Fruit fly (Drosophila melanogaster) whole organism, embryonic: Measurements from ENCODE around the gene lectin-29Ca.
A peak's percentile ranks its signal among the peaks of the same experiment; 100 is the strongest.

Source experiments
- BEAF-32 ChIP-seq: fragments of 200-800 bp; sonication (Bioruptor generic); optimal IDR thresholded peaks from 3 replicates; lab custom pipeline; 2017; ENCODE audit warnings: missing biosample characterization, missing genetic modification characterization, mild to moderate bottlenecking, moderate library complexity, missing genetic modification reagents
- CG10267 ChIP-seq: fragments of 200-800 bp; sonication (Bioruptor generic); optimal IDR thresholded peaks from 2 replicates; lab custom pipeline; 2018; ENCODE audit warnings: missing biosample characterization, mild to moderate bottlenecking, missing genetic modification characterization, moderate library complexity
- CG11560 ChIP-seq: fragments of 200-800 bp; sonication (Bioruptor generic); IDR thresholded peaks from 3 replicates; pipeline ENCODE4 v1.3.6; 2022; ENCODE audit warnings: missing biosample characterization, missing genetic modification characterization
- CG12659 ChIP-seq: fragments of 200-800 bp; sonication (Bioruptor generic); optimal IDR thresholded peaks from 3 replicates; lab custom pipeline; 2017; ENCODE audit warnings: mild to moderate bottlenecking, missing biosample characterization, missing genetic modification reagents, missing genetic modification characterization
- CG13287 ChIP-seq: fragments of 200-800 bp; sonication (Bioruptor generic); IDR thresholded peaks from 2 replicates; pipeline ENCODE4 v1.3.6; 2022; ENCODE audit warnings: missing biosample characterization, missing genetic modification characterization; ENCODE audit not compliant: partially characterized antibody
- CG14710 ChIP-seq: fragments of 200-800 bp; sonication (Bioruptor generic); optimal IDR thresholded peaks from 3 replicates; lab custom pipeline; 2019; ENCODE audit warnings: missing biosample characterization, mild to moderate bottlenecking, missing genetic modification characterization, moderate library complexity
- CG1529 ChIP-seq: fragments of 200-800 bp; sonication (Bioruptor generic); optimal IDR thresholded peaks from 3 replicates; lab custom pipeline; 2018; ENCODE audit warnings: missing biosample characterization, missing genetic modification characterization
- CG17361 ChIP-seq: fragments of 200-800 bp; sonication (Bioruptor generic); IDR thresholded peaks from 3 replicates; pipeline ENCODE4 v1.3.6; 2022; ENCODE audit warnings: missing biosample characterization, missing genetic modification characterization
- CG17385 ChIP-seq: fragments of 200-800 bp; sonication (Bioruptor generic); optimal IDR thresholded peaks from 3 replicates; lab custom pipeline; 2018; ENCODE audit warnings: missing biosample characterization, mild to moderate bottlenecking, missing genetic modification characterization
- CG34376 ChIP-seq: fragments of 200-800 bp; sonication (Bioruptor generic); optimal IDR thresholded peaks from 2 replicates; lab custom pipeline; 2018; ENCODE audit warnings: missing biosample characterization, mild to moderate bottlenecking, missing genetic modification characterization
- CG5180 ChIP-seq: fragments of 200-800 bp; sonication (Bioruptor generic); optimal IDR thresholded peaks from 3 replicates; lab custom pipeline; 2017; ENCODE audit warnings: missing biosample characterization, missing genetic modification characterization, mild to moderate bottlenecking, moderate library complexity, missing genetic modification reagents
- CG6175 ChIP-seq: fragments of 200-800 bp; sonication (Bioruptor generic); IDR thresholded peaks from 3 replicates; pipeline ENCODE4 v1.3.6; 2022; ENCODE audit warnings: missing biosample characterization, missing genetic modification characterization
- CG9797 ChIP-seq: fragments of 200-800 bp; sonication (Bioruptor generic); optimal IDR thresholded peaks from 3 replicates; lab custom pipeline; 2018; ENCODE audit warnings: missing biosample characterization, mild to moderate bottlenecking, missing genetic modification characterization
- Dll ChIP-seq: fragments of 200-800 bp; sonication (Bioruptor generic); IDR thresholded peaks from 4 replicates; pipeline ENCODE4 v1.3.6; 2022; ENCODE audit warnings: missing biosample characterization, missing genetic modification characterization; ENCODE audit not compliant: partially characterized antibody
- Dp ChIP-seq: fragments of 200-800 bp; sonication (Bioruptor generic); optimal IDR thresholded peaks from 2 replicates; lab custom pipeline; 2018; ENCODE audit warnings: missing biosample characterization, mild to moderate bottlenecking, missing genetic modification characterization, moderate library complexity
- Dref ChIP-seq: fragments of 200-800 bp; sonication (Bioruptor generic); IDR thresholded peaks from 2 replicates; pipeline ENCODE4 v1.3.6; 2022; ENCODE audit warnings: missing biosample characterization, missing genetic modification characterization
- E2f2 ChIP-seq: fragments of 200-800 bp; sonication (Bioruptor generic); IDR thresholded peaks from 2 replicates; pipeline ENCODE4 v1.3.6; 2022; ENCODE audit warnings: missing biosample characterization, missing genetic modification characterization
- HLH4C ChIP-seq: fragments of 200-800 bp; sonication (Bioruptor generic); IDR thresholded peaks from 3 replicates; pipeline ENCODE4 v1.3.6; 2022; ENCODE audit warnings: missing biosample characterization, missing genetic modification characterization; ENCODE audit not compliant: partially characterized antibody
- Hsf ChIP-seq: fragments of 200-800 bp; sonication (Bioruptor generic); optimal IDR thresholded peaks from 3 replicates; lab custom pipeline; 2016; ENCODE audit warnings: missing biosample characterization, missing genetic modification characterization
- MBD-R2 ChIP-seq: fragments of 200-800 bp; sonication (Bioruptor generic); IDR thresholded peaks from 2 replicates; pipeline ENCODE4 v1.3.6; 2022; ENCODE audit warnings: missing biosample characterization, missing genetic modification characterization
- Neu2 ChIP-seq: fragments of 200-800 bp; sonication (Bioruptor generic); optimal IDR thresholded peaks from 3 replicates; lab custom pipeline; 2016; ENCODE audit warnings: missing biosample characterization, missing genetic modification characterization, borderline replicate concordance
- Rx ChIP-seq: fragments of 200-800 bp; sonication (Bioruptor generic); IDR thresholded peaks from 2 replicates; pipeline ENCODE4 v1.3.6; 2022; ENCODE audit warnings: missing biosample characterization, missing genetic modification characterization
- Scr ChIP-seq: fragments of 200-800 bp; sonication (Bioruptor generic); IDR thresholded peaks from 2 replicates; pipeline ENCODE4 v1.3.6; 2022; ENCODE audit warnings: missing biosample characterization, missing genetic modification characterization; ENCODE audit not compliant: partially characterized antibody
- Sox100B ChIP-seq: fragments of 200-800 bp; sonication (Bioruptor generic); optimal IDR thresholded peaks from 3 replicates; lab custom pipeline; 2018; ENCODE audit warnings: missing biosample characterization, mild to moderate bottlenecking, missing genetic modification characterization
- Taf1 ChIP-seq: fragments of 200-800 bp; sonication (Bioruptor generic); IDR thresholded peaks from 2 replicates; pipeline ENCODE4 v1.3.6; 2022; ENCODE audit warnings: missing biosample characterization, missing genetic modification characterization
- Trl ChIP-seq, 3 experiments: fragments of >200 bp in 2 of 3; fragments of 200-800 bp in 1 of 3; sonication (Bioruptor generic) in 1 of 3; optimal IDR thresholded peaks; 2 replicates in 1 of 3; 3 replicates in 2 of 3; lab custom pipeline; 2016 to 2017; ENCODE audit warnings: missing biosample characterization in 1 of 3, missing genetic modification characterization in 1 of 3
- ash1 ChIP-seq: fragments of 200-800 bp; sonication (Bioruptor generic); optimal IDR thresholded peaks from 2 replicates; lab custom pipeline; 2018; ENCODE audit warnings: missing biosample characterization, mild to moderate bottlenecking, missing genetic modification characterization
- az2 ChIP-seq: fragments of 200-800 bp; sonication (Bioruptor generic); optimal IDR thresholded peaks from 3 replicates; lab custom pipeline; 2016; ENCODE audit warnings: missing biosample characterization, missing genetic modification characterization
- bbx ChIP-seq: fragments of 200-800 bp; sonication (Bioruptor generic); IDR thresholded peaks from 2 replicates; pipeline ENCODE4 v1.3.6; 2022; ENCODE audit warnings: missing biosample characterization, missing genetic modification characterization; ENCODE audit not compliant: partially characterized antibody
- en ChIP-seq: fragments of 200-800 bp; sonication (Bioruptor generic); optimal IDR thresholded peaks from 2 replicates; lab custom pipeline; 2016; ENCODE audit warnings: missing biosample characterization, missing genetic modification characterization
- exex ChIP-seq: fragments of 200-800 bp; sonication (Bioruptor generic); optimal IDR thresholded peaks from 4 replicates; lab custom pipeline; 2018; ENCODE audit warnings: missing biosample characterization, mild to moderate bottlenecking, missing genetic modification characterization, moderate library complexity
- gfzf ChIP-seq: fragments of 200-800 bp; sonication (Bioruptor generic); optimal IDR thresholded peaks from 2 replicates; lab custom pipeline; 2016; ENCODE audit warnings: missing biosample characterization, mild to moderate bottlenecking, missing genetic modification characterization, moderate library complexity
- nom ChIP-seq: fragments of 200-800 bp; sonication (Bioruptor generic); optimal IDR thresholded peaks from 2 replicates; lab custom pipeline; 2017; ENCODE audit warnings: missing biosample characterization, missing genetic modification characterization, mild to moderate bottlenecking, moderate library complexity, missing genetic modification reagents
- odd ChIP-seq: fragments of 200-800 bp; sonication (Bioruptor generic); optimal IDR thresholded peaks from 2 replicates; lab custom pipeline; 2017; ENCODE audit warnings: missing biosample characterization, mild to moderate bottlenecking, missing genetic modification characterization
- pfk ChIP-seq: fragments of 200-800 bp; sonication (Bioruptor generic); optimal IDR thresholded peaks from 2 replicates; lab custom pipeline; 2018; ENCODE audit warnings: missing biosample characterization, mild to moderate bottlenecking, missing genetic modification characterization, moderate library complexity
- pzg ChIP-seq: fragments of 200-800 bp; sonication (Bioruptor generic); optimal IDR thresholded peaks from 3 replicates; lab custom pipeline; 2018; ENCODE audit warnings: missing biosample characterization, mild to moderate bottlenecking, missing genetic modification characterization, moderate library complexity
- sens-2 ChIP-seq: fragments of 200-800 bp; sonication (Bioruptor generic); IDR thresholded peaks from 2 replicates; pipeline ENCODE4 v1.3.6; 2022; ENCODE audit warnings: missing biosample characterization, missing genetic modification characterization
- stc ChIP-seq: fragments of 200-800 bp; sonication (Bioruptor generic); IDR thresholded peaks from 2 replicates; pipeline ENCODE4 v1.3.6; 2022; ENCODE audit warnings: missing biosample characterization, missing genetic modification characterization
- stwl ChIP-seq: fragments of 200-800 bp; sonication (Bioruptor generic); optimal IDR thresholded peaks from 3 replicates; lab custom pipeline; 2018; ENCODE audit warnings: missing biosample characterization, mild to moderate bottlenecking, missing genetic modification characterization, moderate library complexity
- trem ChIP-seq: fragments of 200-800 bp; optimal IDR thresholded peaks from 3 replicates; lab custom pipeline; 2019; ENCODE audit warnings: missing biosample characterization, mild to moderate bottlenecking, missing genetic modification characterization, moderate library complexity
- unc-4 ChIP-seq: fragments of 200-800 bp; sonication (Bioruptor generic); IDR thresholded peaks from 2 replicates; pipeline ENCODE4 v1.3.6; 2022; ENCODE audit warnings: missing biosample characterization, missing genetic modification characterization; ENCODE audit not compliant: partially characterized antibody

Gene lectin-29Ca

DNA sequence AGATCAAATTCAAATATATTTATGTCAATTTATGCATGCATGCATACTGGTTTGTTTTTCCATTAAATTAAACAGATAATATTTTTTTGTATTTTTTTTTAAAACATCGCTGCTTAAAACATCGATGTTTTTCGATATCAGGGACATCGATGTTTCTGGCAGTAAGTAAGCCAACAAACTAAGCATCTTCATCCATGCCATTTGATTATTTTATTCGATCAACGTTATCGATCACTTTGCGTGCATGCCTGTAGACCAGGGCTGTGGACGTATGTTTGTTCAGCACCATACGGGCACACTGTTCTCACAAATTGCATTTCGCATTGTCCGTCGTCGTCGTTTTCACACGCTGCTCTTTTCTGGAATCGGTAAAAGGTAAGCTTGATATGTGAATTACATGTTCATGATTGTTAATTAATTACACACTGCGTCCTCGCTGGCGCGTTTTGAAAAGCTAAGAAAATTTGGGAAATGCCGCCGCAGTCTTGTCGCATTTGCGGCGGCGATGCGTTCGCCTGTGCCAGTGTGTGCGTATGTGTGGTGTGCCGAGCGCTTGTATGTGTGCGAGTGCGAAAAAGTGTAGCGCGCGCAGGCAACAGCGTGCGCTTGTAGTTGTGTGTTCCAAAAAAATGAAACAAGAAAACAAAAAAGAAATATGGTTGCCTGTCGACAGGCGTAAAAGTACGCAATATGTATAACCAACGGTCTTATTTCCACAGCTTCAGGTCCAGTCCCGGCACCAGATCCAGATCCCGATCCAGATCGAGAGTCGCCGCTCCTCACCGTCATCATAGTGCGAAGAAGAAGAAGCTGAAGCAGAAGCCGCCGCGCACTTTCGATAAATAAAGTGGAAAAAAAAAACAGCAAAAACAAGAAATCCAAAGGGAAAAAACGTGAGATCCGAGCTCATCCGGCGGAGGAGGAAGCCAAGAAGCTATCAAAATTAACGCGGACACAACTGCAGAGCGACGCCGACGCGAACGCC lies 9.5 kb upstream of the lectin-29Ca start, which contains the start of gene emb (continued):
- TF ChIP-seq CG6175 (GFP tag; lab: Robert Waterston, UW) (no peak), gfzf (GFP tag; lab: Kevin White, UChicago) (peak; percentile 69), pfk (GFP tag; lab: Kevin White, UChicago) (no peak), az2 (peak; percentile 51), CG9797 (GFP tag; lab: Kevin White, UChicago) (peak; percentile 94), ash1 (GFP tag; lab: Kevin White, UChicago) (no peak), Taf1 (GFP tag; lab: Robert Waterston, UW) (0 out of 2 replicates have a peak, but pooled peaks have one; percentile 24), nom (GFP tag; lab: Kevin White, UChicago) (peak; percentile 91), Trl (optimal IDR thresholded peaks at IDR 0.05; lab: Kevin White, UChicago) (no peak), Trl (GFP tag; optimal IDR thresholded peaks at IDR 0.05; lab: Kevin White, UChicago) (peak; percentile 50), Hsf (GFP tag; lab: Kevin White, UChicago) (peak; percentile 40), CG34376 (GFP tag; lab: Kevin White, UChicago) (peak; percentile 24)

dm6 chr2L:8402928-8403285 lies 8.8 kb upstream of the lectin-29Ca start, which contains the start of gene fy:
TSS of gene fy (minus strand) at chr2L:8403280.
- TF ChIP-seq CG5180 (peak; percentile 96), Rx (GFP tag; lab: Robert Waterston, UW) (no peak), CG17385 (GFP tag; lab: Kevin White, UChicago) (peak; percentile 91), Sox100B (GFP tag; lab: Kevin White, UChicago) (peak; percentile 22)

DNA sequence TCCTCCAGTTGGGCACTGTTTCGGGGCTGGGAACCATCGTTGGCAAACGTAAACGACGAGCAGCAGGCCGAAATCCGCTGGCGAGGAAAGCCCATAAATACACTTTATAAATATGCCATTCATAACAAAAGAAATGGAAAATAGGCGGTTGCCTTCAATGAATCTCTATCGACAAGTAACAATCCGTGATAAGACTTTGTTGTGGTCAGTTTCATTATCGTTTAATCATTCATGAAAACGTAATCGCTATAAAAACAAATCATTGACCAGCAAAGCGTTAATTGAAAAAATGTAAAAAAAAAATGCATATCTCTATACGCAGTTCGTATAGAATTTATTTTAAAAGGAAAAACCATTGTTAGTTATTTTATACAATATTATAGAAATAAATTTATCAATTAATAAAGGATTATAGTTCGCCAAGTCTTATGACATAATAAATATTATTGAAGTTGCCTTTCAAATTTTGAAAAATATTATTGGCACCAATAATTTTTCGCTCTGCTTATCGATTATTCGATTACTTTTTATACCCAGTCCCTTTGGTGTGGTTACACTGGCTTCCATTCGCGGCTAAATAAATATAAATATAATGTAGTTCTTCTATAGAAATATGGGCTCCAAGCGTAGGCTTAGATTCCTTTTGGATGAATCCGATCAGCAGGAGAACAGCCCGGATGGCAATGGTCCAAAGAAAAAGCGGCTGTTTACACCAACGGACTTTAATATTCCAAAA lies 6.0 kb upstream of the lectin-29Ca start, which contains the start of gene CG31898:
Gene CG31898 (plus strand): TSS at position 559 of the 736 bp plus-strand sequence.
- 0 out of 2 replicates have a peak, but pooled peaks have one; percentile 26 for TF ChIP-seq unc-4 (GFP tag; lab: Robert Waterston, UW)
- TF ChIP-seq trem (tag; lab: Kevin White, UChicago): peak; percentile 21
- peak; percentile 41; the same call in 1 of the 2 replicates for TF ChIP-seq Scr
- no peak for TF ChIP-seq stc (GFP tag; lab: Robert Waterston, UW)
- TF ChIP-seq CG17361 (GFP tag; lab: Robert Waterston, UW): 0 out of 3 replicates have a peak, but pooled peaks have one; percentile 10
- TF ChIP-seq CG12659 (GFP tag; lab: Kevin White, UChicago): peak; percentile 1
- TF ChIP-seq CG10267 (tag; lab: Kevin White, UChicago): peak; percentile 23
- peak; percentile 43 for TF ChIP-seq pzg (GFP tag; lab: Kevin White, UChicago)
- TF ChIP-seq bbx: peak; percentile 9; the same call in 1 of the 2 replicates
- peak; percentile 96 for TF ChIP-seq CG11560 (tag; lab: Robert Waterston, UW)
- no peak for TF ChIP-seq odd (GFP tag; lab: Kevin White, UChicago)
- peak; percentile 34 for TF ChIP-seq BEAF-32 (GFP tag; lab: Kevin White, UChicago)
- peak; percentile 58 for TF ChIP-seq stwl (tag; lab: Kevin White, UChicago)
- TF ChIP-seq Dll (GFP tag; lab: Robert Waterston, UW): peak; percentile 52; the same call in 2 of the 4 replicates
- peak; percentile 78 for TF ChIP-seq Dref (GFP tag; lab: Robert Waterston, UW)
- TF ChIP-seq en (GFP tag; lab: Kevin White, UChicago): no peak
- peak; percentile 94 for TF ChIP-seq E2f2
- peak; percentile 34 for TF ChIP-seq exex (tag; lab: Kevin White, UChicago)
- no peak for TF ChIP-seq Neu2 (GFP tag; lab: Kevin White, UChicago)
- TF ChIP-seq MBD-R2 (GFP tag; lab: Robert Waterston, UW): peak; percentile 64
- no peak for TF ChIP-seq sens-2 (GFP tag; lab: Robert Waterston, UW)
- peak; percentile 45; the same call in 1 of the 3 replicates for TF ChIP-seq HLH4C (GFP tag; lab: Robert Waterston, UW)
- peak; percentile 94 for TF ChIP-seq Dp
- no peak for TF ChIP-seq CG1529 (GFP tag; lab: Kevin White, UChicago)
- peak; percentile 99 for TF ChIP-seq CG14710 (tag; lab: Kevin White, UChicago)
- TF ChIP-seq CG13287 (GFP tag; lab: Robert Waterston, UW): peak; percentile 31; the same call in 1 of the 2 replicates
